Fruit fly (Drosophila melanogaster) whole organism, embryonic: Measurements from ENCODE around the gene CG4942.
A peak's percentile ranks its signal among the peaks of the same experiment; 100 is the strongest.

Experiments
- CG10543 ChIP-seq: fragments of 200-800 bp; sonication (Bioruptor generic); optimal IDR thresholded peaks from 3 replicates; lab custom pipeline; 2017; ENCODE audit warnings: missing biosample characterization, mild to moderate bottlenecking, missing genetic modification characterization, moderate library complexity
- CG11695 ChIP-seq: fragments of 200-800 bp; sonication (Bioruptor generic); IDR thresholded peaks from 3 replicates; pipeline ENCODE4 v1.3.6; 2022; ENCODE audit warnings: missing biosample characterization, missing genetic modification characterization
- CG13894 ChIP-seq: fragments of 200-800 bp; sonication (Bioruptor generic); optimal IDR thresholded peaks from 3 replicates; lab custom pipeline; 2018; ENCODE audit warnings: missing biosample characterization, mild to moderate bottlenecking, missing genetic modification characterization, moderate library complexity
- CG17385 ChIP-seq: fragments of 200-800 bp; sonication (Bioruptor generic); optimal IDR thresholded peaks from 3 replicates; lab custom pipeline; 2018; ENCODE audit warnings: missing biosample characterization, mild to moderate bottlenecking, missing genetic modification characterization
- CG42726 ChIP-seq: fragments of 200-800 bp; sonication (Bioruptor generic); IDR thresholded peaks from 2 replicates; pipeline ENCODE4 v1.3.6; 2022; ENCODE audit warnings: missing biosample characterization, missing genetic modification characterization; ENCODE audit not compliant: partially characterized antibody
- CG7357 ChIP-seq: fragments of 200-800 bp; sonication (Bioruptor generic); IDR thresholded peaks from 3 replicates; pipeline ENCODE4 v1.3.6; 2022; ENCODE audit warnings: missing biosample characterization, missing genetic modification characterization
- CG7786 ChIP-seq: fragments of 200-800 bp; sonication (Bioruptor generic); optimal IDR thresholded peaks from 2 replicates; lab custom pipeline; 2016; ENCODE audit warnings: missing biosample characterization, missing genetic modification characterization
- CG8281 ChIP-seq: fragments of 200-800 bp; sonication (Bioruptor generic); optimal IDR thresholded peaks from 2 replicates; lab custom pipeline; 2018; ENCODE audit warnings: missing biosample characterization, mild to moderate bottlenecking, missing genetic modification characterization, moderate library complexity
- CG8388 ChIP-seq: fragments of 200-800 bp; sonication (Bioruptor generic); optimal IDR thresholded peaks from 2 replicates; lab custom pipeline; 2019; ENCODE audit warnings: missing biosample characterization, mild to moderate bottlenecking, missing genetic modification characterization, moderate library complexity
- Hr78 ChIP-seq, 2 experiments: fragments of 200-800 bp in 1 of 2; fragments of >200 bp in 1 of 2; sonication (Bioruptor generic) in 1 of 2; optimal IDR thresholded peaks; 2 replicates each; lab custom pipeline; 2017 to 2019; ENCODE audit warnings: missing biosample characterization in 2 of 2, missing genetic modification characterization in 2 of 2, mild to moderate bottlenecking in 1 of 2, moderate library complexity in 1 of 2
- Lpt ChIP-seq: fragments of >200 bp; optimal IDR thresholded peaks from 2 replicates; lab custom pipeline; 2018; ENCODE audit warnings: missing biosample characterization, missing genetic modification characterization
- Med ChIP-seq: fragments of 200-800 bp; sonication (Bioruptor generic); peaks from one replicate; lab custom pipeline; 2016; ENCODE audit warnings: missing biosample characterization, missing genetic modification characterization, mild to moderate bottlenecking, inconsistent platforms, moderate library complexity
- Sry-β ChIP-seq: fragments of 200-800 bp; sonication (Bioruptor generic); optimal IDR thresholded peaks from 2 replicates; lab custom pipeline; 2018; ENCODE audit warnings: missing biosample characterization, mild to moderate bottlenecking, missing genetic modification characterization, moderate library complexity
- ab ChIP-seq: fragments of 200-800 bp; sonication (Bioruptor generic); optimal IDR thresholded peaks from 2 replicates; lab custom pipeline; 2016; ENCODE audit warnings: missing biosample characterization, missing genetic modification characterization
- abd-A ChIP-seq: fragments of 200-800 bp; sonication (Bioruptor generic); optimal IDR thresholded peaks from 3 replicates; lab custom pipeline; 2019; ENCODE audit warnings: missing biosample characterization, mild to moderate bottlenecking, missing genetic modification characterization, moderate library complexity
- btn ChIP-seq: fragments of 200-800 bp; sonication (Bioruptor generic); optimal IDR thresholded peaks from 2 replicates; lab custom pipeline; 2016; ENCODE audit warnings: missing biosample characterization, missing genetic modification characterization
- cg ChIP-seq: fragments of 200-800 bp; sonication (Bioruptor generic); optimal IDR thresholded peaks from 3 replicates; lab custom pipeline; 2019; ENCODE audit warnings: missing biosample characterization, mild to moderate bottlenecking, missing genetic modification characterization, moderate library complexity
- chinmo ChIP-seq: fragments of 200-800 bp; sonication (Bioruptor generic); IDR thresholded peaks from 4 replicates; pipeline ENCODE4 v1.3.6; 2022; ENCODE audit warnings: missing biosample characterization, missing genetic modification characterization; ENCODE audit not compliant: partially characterized antibody
- chm ChIP-seq: fragments of 200-800 bp; sonication (Bioruptor generic); IDR thresholded peaks from 2 replicates; pipeline ENCODE4 v1.3.6; 2022; ENCODE audit warnings: missing biosample characterization, missing genetic modification characterization
- gro ChIP-seq: fragments of 200-800 bp; sonication (Bioruptor generic); optimal IDR thresholded peaks from 2 replicates; lab custom pipeline; 2016; ENCODE audit warnings: missing biosample characterization, missing genetic modification characterization
- hb ChIP-seq: fragments of 200-800 bp; sonication (Bioruptor generic); IDR thresholded peaks from 3 replicates; pipeline ENCODE4 v1.3.6; 2022; ENCODE audit warnings: missing biosample characterization, missing genetic modification characterization; ENCODE audit not compliant: partially characterized antibody
- lilli ChIP-seq: fragments of 200-800 bp; sonication (Bioruptor generic); optimal IDR thresholded peaks from 3 replicates; lab custom pipeline; 2016; ENCODE audit warnings: missing biosample characterization, missing genetic modification characterization
- nerfin-1 ChIP-seq: fragments of 200-800 bp; sonication (Bioruptor generic); optimal IDR thresholded peaks from 3 replicates; lab custom pipeline; 2019; ENCODE audit warnings: missing biosample characterization, mild to moderate bottlenecking, missing genetic modification characterization, moderate library complexity
- sc ChIP-seq, 3 experiments: fragments of >200 bp in 2 of 3; fragments of 200-800 bp in 1 of 3; sonication (Bioruptor generic) in 1 of 3; optimal IDR thresholded peaks; 2 replicates in 2 of 3; 3 replicates in 1 of 3; lab custom pipeline; 2017; ENCODE audit warnings: mild to moderate bottlenecking in 1 of 3, missing biosample characterization in 1 of 3, missing genetic modification characterization in 1 of 3, missing genetic modification reagents in 1 of 3
- sens ChIP-seq: fragments of 200-800 bp; sonication (Bioruptor generic); peaks from one replicate; lab custom pipeline; 2016; ENCODE audit warnings: missing biosample characterization, missing genetic modification characterization
- sr ChIP-seq: fragments of 200-800 bp; sonication (Bioruptor generic); IDR thresholded peaks from 3 replicates; pipeline ENCODE4 v1.3.6; 2022; ENCODE audit warnings: missing biosample characterization, missing genetic modification characterization
- tgo ChIP-seq: fragments of 200-800 bp; sonication (Bioruptor generic); IDR thresholded peaks from 3 replicates; pipeline ENCODE4 v1.3.6; 2022; ENCODE audit warnings: missing biosample characterization, missing genetic modification characterization
- vvl ChIP-seq: fragments of 200-800 bp; sonication (Bioruptor generic); IDR thresholded peaks from 2 replicates; pipeline ENCODE4 v1.3.6; 2022; ENCODE audit warnings: missing biosample characterization, missing genetic modification characterization

Gene CG4942

dm6 chr3L:9121289-9121688, 48.4 kb downstream of the CG4942 start (continued):
- TF ChIP-seq sc (optimal IDR thresholded peaks at IDR 0.05; lab: Kevin White, UChicago) = no peak
- no peak for TF ChIP-seq sc (GFP tag; optimal IDR thresholded peaks at IDR 0.05; lab: Kevin White, UChicago)
- no peak for TF ChIP-seq lilli
- TF ChIP-seq btn (GFP tag; lab: Kevin White, UChicago) = no peak
- peak; percentile 65 for TF ChIP-seq sens (GFP tag; lab: Kevin White, UChicago)
- TF ChIP-seq CG8388 (GFP tag; lab: Kevin White, UChicago) = no peak
- no peak for TF ChIP-seq CG7786 (GFP tag; lab: Kevin White, UChicago)
- no peak for TF ChIP-seq CG11695 (GFP tag; lab: Robert Waterston, UW)
- no peak for TF ChIP-seq CG17385 (GFP tag; lab: Kevin White, UChicago)
- TF ChIP-seq CG13894 (tag; lab: Kevin White, UChicago) = peak; percentile 76
- no peak for TF ChIP-seq ab
- no peak for TF ChIP-seq tgo (GFP tag; lab: Robert Waterston, UW)
- TF ChIP-seq gro (GFP tag; lab: Kevin White, UChicago) = no peak
- TF ChIP-seq vvl = peak; percentile 75
- TF ChIP-seq nerfin-1 (tag; lab: Kevin White, UChicago) = no peak
- TF ChIP-seq Hr78 (GFP tag; optimal IDR thresholded peaks at IDR 0.05; lab: Kevin White, UChicago) = peak in 1 of 2 experiments; percentile 45
- peak; percentile 47 for TF ChIP-seq CG10543 (GFP tag; lab: Kevin White, UChicago)
- peak; percentile 73; the same call in 1 of the 4 replicates for TF ChIP-seq chinmo
- no peak for TF ChIP-seq CG8281 (tag; lab: Kevin White, UChicago)
- TF ChIP-seq chm (GFP tag; lab: Robert Waterston, UW) = peak; percentile 24; the same call in 1 of the 2 replicates
- peak; percentile 70 for TF ChIP-seq abd-A (tag; lab: Kevin White, UChicago)
- no peak for TF ChIP-seq Lpt
- TF ChIP-seq cg = peak; percentile 59
- no peak for TF ChIP-seq CG42726 (GFP tag; lab: Robert Waterston, UW)
- TF ChIP-seq Med (GFP tag; lab: Kevin White, UChicago) = peak; percentile 21
- no peak for TF ChIP-seq CG7357
- TF ChIP-seq sr (GFP tag; lab: Robert Waterston, UW) = peak; percentile 94
- no peak for TF ChIP-seq Sry-β (GFP tag; lab: Kevin White, UChicago)
- 0 out of 3 replicates have a peak, but pooled peaks have one; percentile 38 for TF ChIP-seq hb
- TF ChIP-seq, all 482 proteins: peak for 22
